Worm (Caenorhabditis elegans): ENCODE data around the gene cpg-4.

- TF ChIP-seq fkh-10 (GFP tag; optimal IDR thresholded peaks at IDR 0.05) = no peak
- no peak for TF ChIP-seq mdl-1 (tag; optimal IDR thresholded peaks at IDR 0.05)
- TF ChIP-seq nhr-25 (tag; optimal IDR thresholded peaks at IDR 0.05) = no peak
- TF ChIP-seq skn-1 (tag; optimal IDR thresholded peaks at IDR 0.05) = no peak
- TF ChIP-seq jun-1 (tag; optimal IDR thresholded peaks at IDR 0.05) = no peak
- TF ChIP-seq pha-4 (tag; optimal IDR thresholded peaks at IDR 0.05) = no peak
- no peak for TF ChIP-seq fos-1 (tag; optimal IDR thresholded peaks at IDR 0.05)
- no peak for TF ChIP-seq nhr-77 (tag; optimal IDR thresholded peaks at IDR 0.05)
- peak; percentile 84 for TF ChIP-seq ama-1 (optimal IDR thresholded peaks at IDR 0.05)
Measured at ce11 chrV:6018944-6019450, 22.8 kb downstream of the cpg-4 start, which contains the start of gene picc-1.
